Worm (Caenorhabditis elegans): ENCODE data around the gene Y66C5A.1.

Gene Y66C5A.1

DNA sequence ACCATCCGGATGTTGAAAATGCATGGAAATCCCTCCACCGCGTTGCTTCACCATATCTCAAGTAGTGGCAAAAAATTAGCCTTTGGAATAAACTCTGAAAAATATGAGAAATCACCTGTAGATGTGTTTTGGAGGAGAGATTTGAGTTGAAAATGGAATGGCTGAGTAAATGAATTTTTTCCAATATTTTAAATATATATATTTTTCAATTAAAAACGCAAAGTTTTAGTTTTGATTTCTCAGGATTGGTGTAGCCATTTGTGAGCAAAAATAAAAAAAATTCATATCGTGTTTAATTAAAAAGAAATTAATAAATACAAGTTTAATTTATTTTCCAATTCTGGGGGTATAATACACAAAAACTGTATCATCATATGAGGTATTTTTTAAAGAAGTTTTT, 27.3 kb downstream of the Y66C5A.1 start, which contains the start of gene F23D12.1:
Gene F23D12.1, minus strand, starts transcription at position 101 of the 400 bp plus-strand sequence.
- TF ChIP-seq sma-9 (GFP tag; optimal IDR thresholded peaks at IDR 0.05) (no peak), sma-9 (tag; optimal IDR thresholded peaks at IDR 0.05) (no peak), ceh-82 (tag; optimal IDR thresholded peaks at IDR 0.05) (no peak), elt-3 (tag; optimal IDR thresholded peaks at IDR 0.05) (no peak), R02D3.7 (tag; optimal IDR thresholded peaks at IDR 0.05) (no peak), unc-62 (GFP tag; optimal IDR thresholded peaks at IDR 0.05) (no peak), lin-39 (tag; optimal IDR thresholded peaks at IDR 0.05) (no peak)

DNA sequence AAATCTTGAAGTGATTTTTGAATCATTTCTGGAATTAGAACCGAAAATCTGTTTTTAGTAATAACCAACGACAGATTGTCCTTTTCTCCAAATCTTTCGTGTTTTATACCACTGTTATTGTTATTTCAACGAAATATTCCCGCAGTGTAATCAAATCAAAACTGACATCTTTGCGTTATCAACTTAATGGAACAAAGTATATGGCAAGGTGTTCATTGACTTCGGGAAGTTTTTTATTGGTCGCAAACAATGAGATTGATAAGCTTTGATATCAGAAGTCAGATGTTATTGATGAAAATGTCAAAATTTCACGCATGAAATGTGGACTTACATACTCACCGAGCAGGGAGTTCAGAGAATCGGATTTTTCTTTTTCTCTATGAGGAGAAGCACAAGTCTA, 30.6 kb downstream of the Y66C5A.1 start, which contains the start of gene F23D12.11:
Gene F23D12.11, minus strand, starts transcription at position 79 of the 400 bp plus-strand sequence.
- TF ChIP-seq nhr-11 (tag; optimal IDR thresholded peaks at IDR 0.05), result no peak
- no peak for TF ChIP-seq Y55F3AM.14 (GFP tag; optimal IDR thresholded peaks at IDR 0.05)
- no peak for TF ChIP-seq ztf-1 (GFP tag; conservative IDR thresholded peaks at IDR 0.05)
- TF ChIP-seq ama-1 (optimal IDR thresholded peaks at IDR 0.05), result no peak
- TF ChIP-seq skn-1 (tag; optimal IDR thresholded peaks at IDR 0.05), result no peak
- no peak for TF ChIP-seq F13H6.1 (tag; optimal IDR thresholded peaks at IDR 0.05)
- TF ChIP-seq ztf-11 (tag; optimal IDR thresholded peaks at IDR 0.05), result no peak
- TF ChIP-seq nhr-23 (tag; optimal IDR thresholded peaks at IDR 0.05), result no peak
- TF ChIP-seq zag-1 (tag; optimal IDR thresholded peaks at IDR 0.05), result no peak
- no peak for TF ChIP-seq alr-1 (tag; optimal IDR thresholded peaks at IDR 0.05)
- no peak for TF ChIP-seq unc-62 (GFP tag; optimal IDR thresholded peaks at IDR 0.05)

DNA sequence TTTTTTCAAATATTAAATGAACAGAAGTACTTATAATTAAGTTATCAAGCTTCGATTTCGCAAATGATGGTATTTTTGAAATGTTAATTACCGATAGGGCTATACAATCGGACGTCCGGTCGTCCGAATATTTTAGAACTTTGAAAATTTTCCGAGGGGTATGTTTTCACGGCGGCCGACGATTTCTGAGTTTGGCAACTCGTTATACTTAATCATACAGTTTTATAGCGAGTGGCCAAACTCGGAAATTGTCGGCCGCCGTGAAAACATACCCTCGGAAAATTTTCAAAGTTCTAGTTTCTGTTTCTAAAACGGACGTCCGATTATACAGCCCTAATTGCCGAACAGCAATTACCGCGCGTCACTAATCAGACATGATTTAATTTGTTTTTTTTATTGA, 31.1 kb downstream of the Y66C5A.1 start:
- TF ChIP-seq lin-13 (GFP tag; optimal IDR thresholded peaks at IDR 0.05), result no peak

DNA sequence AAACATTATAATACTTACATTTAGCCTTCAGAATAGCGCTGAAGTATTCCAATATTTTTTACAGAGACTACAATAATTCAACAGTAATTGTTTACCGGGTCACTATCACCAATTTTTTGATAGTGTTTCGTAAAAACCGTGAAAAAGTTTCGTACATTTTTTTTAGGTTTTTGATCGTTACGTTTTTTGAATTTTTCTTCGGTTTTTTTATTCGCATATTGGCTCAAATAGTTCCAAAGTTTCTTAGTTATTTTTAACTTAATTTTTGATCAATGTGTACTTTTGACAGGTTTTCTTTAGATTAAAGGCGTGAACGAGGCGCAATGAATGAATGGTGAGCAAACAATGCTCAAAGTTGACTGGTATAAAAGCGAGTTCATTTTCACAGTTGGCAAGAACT, 32.2 kb downstream of the Y66C5A.1 start, which contains the start of gene fipr-3:
Gene fipr-3, plus strand, starts transcription at position 301 of the 400 bp plus-strand sequence.
- TF ChIP-seq ama-1 (optimal IDR thresholded peaks at IDR 0.05) (no peak), snpc-4 (tag; optimal IDR thresholded peaks at IDR 0.05) (no peak), nhr-25 (tag; optimal IDR thresholded peaks at IDR 0.05) (no peak), R02D3.7 (tag; optimal IDR thresholded peaks at IDR 0.05) (no peak), nhr-129 (tag; optimal IDR thresholded peaks at IDR 0.05) (no peak), fos-1 (tag; optimal IDR thresholded peaks at IDR 0.05) (no peak), lsy-2 (tag; optimal IDR thresholded peaks at IDR 0.05) (no peak), ZK546.5 (tag; optimal IDR thresholded peaks at IDR 0.05) (no peak), peb-1 (tag; optimal IDR thresholded peaks at IDR 0.05) (no peak), elt-3 (tag; optimal IDR thresholded peaks at IDR 0.05) (no peak), blmp-1 (tag; optimal IDR thresholded peaks at IDR 0.05; ENCODE audit: insufficient read depth) (no peak), lin-39 (tag; optimal IDR thresholded peaks at IDR 0.05) (no peak), nhr-237 (tag; optimal IDR thresholded peaks at IDR 0.05) (no peak), unc-55 (GFP tag; optimal IDR thresholded peaks at IDR 0.05) (no peak), ztf-1 (GFP tag; conservative IDR thresholded peaks at IDR 0.05) (no peak), nhr-10 (tag; optimal IDR thresholded peaks at IDR 0.05) (no peak), mdl-1 (tag; optimal IDR thresholded peaks at IDR 0.05) (no peak)

DNA sequence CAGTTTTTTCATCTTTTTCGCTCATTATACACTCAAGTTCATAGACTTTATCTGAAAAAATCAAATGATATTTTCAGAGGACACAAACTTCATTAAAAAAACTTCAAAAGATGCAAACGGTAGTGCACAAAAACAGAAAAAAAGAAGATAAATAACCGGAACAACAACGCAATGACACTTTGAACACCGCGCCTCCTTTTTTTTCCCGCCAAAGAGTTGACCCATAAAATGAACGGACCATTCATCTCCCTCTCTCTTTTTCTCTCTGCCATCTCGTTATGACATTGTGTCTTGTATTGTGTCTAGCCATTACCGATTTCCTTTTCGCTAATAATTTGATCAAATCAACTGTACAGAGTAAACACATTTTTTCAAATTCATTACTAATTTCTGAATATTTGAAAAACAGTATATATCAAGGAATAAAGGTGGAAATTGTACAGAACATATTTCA, 33.8 kb downstream of the Y66C5A.1 start, which contains the start of gene F23D12.2:
Gene F23D12.2, minus strand, starts transcription at position 51 of the 454 bp plus-strand sequence.
- no peak for TF ChIP-seq fos-1 (tag; optimal IDR thresholded peaks at IDR 0.05)
- no peak for TF ChIP-seq ztf-4 (tag; optimal IDR thresholded peaks at IDR 0.05)
- no peak for TF ChIP-seq lsy-2 (tag; optimal IDR thresholded peaks at IDR 0.05)
- no peak for TF ChIP-seq nhr-129 (tag; optimal IDR thresholded peaks at IDR 0.05)
- no peak for TF ChIP-seq sem-4 (tag; optimal IDR thresholded peaks at IDR 0.05)
- TF ChIP-seq nhr-23 (tag; optimal IDR thresholded peaks at IDR 0.05), result no peak
- no peak for TF ChIP-seq unc-39 (tag; optimal IDR thresholded peaks at IDR 0.05)
- no peak for TF ChIP-seq mab-5 (tag; optimal IDR thresholded peaks at IDR 0.05)
- no peak for TF ChIP-seq sma-9 (GFP tag; optimal IDR thresholded peaks at IDR 0.05)
- no peak for TF ChIP-seq sma-9 (tag; optimal IDR thresholded peaks at IDR 0.05)
- no peak for TF ChIP-seq sma-3 (GFP tag; optimal IDR thresholded peaks at IDR 0.05)
- TF ChIP-seq nhr-12 (tag; optimal IDR thresholded peaks at IDR 0.05), result no peak
- no peak for TF ChIP-seq C34F6.9 (tag; optimal IDR thresholded peaks at IDR 0.05)
